Worm (Caenorhabditis elegans) whole organism, young adult: ENCODE results near the gene clec-238.

Experiments used
- F23B12.7 ChIP-seq: sonication (generic microtip); optimal IDR thresholded peaks from 2 replicates; lab custom pipeline; 2017; ENCODE audit warnings: missing genetic modification characterization, mild to moderate bottlenecking, missing compliant biosample characterization, antibody characterized with exemption, moderate library complexity; ENCODE audit not compliant: insufficient read depth
- F33H1.4 ChIP-seq: fragments of 200-800 bp; sonication (Bioruptor generic); IDR thresholded peaks from 2 replicates; pipeline ENCODE4 v1.3.6; 2022; ENCODE audit warnings: missing genetic modification reagents, missing genetic modification characterization, missing compliant biosample characterization
- F52B5.7 ChIP-seq: sonication (generic microtip); optimal IDR thresholded peaks from 2 replicates; lab custom pipeline; 2016; ENCODE audit warnings: mild to moderate bottlenecking, missing genetic modification characterization, missing compliant biosample characterization
- akir-1 ChIP-seq: fragments of 200-800 bp; sonication (Bioruptor generic); optimal IDR thresholded peaks from 2 replicates; lab custom pipeline; 2018; ENCODE audit warnings: mild to moderate bottlenecking, missing genetic modification characterization, moderate library complexity, missing compliant biosample characterization
- let-526 ChIP-seq: fragments of 200-800 bp; sonication (Bioruptor generic); IDR thresholded peaks from 2 replicates; pipeline ENCODE4 v1.3.6; 2022; ENCODE audit warnings: missing genetic modification reagents, missing genetic modification characterization, missing compliant biosample characterization
- let-607 ChIP-seq, 2 experiments: fragments of 200-800 bp in 1 of 2; sonication (Bioruptor generic) in 1 of 2; sonication (generic microtip) in 1 of 2; optimal IDR thresholded peaks; 2 replicates each; lab custom pipeline; 2016 to 2018; ENCODE audit warnings: mild to moderate bottlenecking in 2 of 2, missing compliant biosample characterization in 2 of 2, missing genetic modification characterization in 2 of 2, moderate library complexity in 2 of 2, missing genotype in 1 of 2
- nfyb-1 ChIP-seq: fragments of 200-800 bp; sonication (Bioruptor generic); IDR thresholded peaks from 2 replicates; pipeline ENCODE4 v1.3.6; 2022; ENCODE audit warnings: missing genetic modification reagents, missing genetic modification characterization, missing compliant biosample characterization
- pbrm-1 ChIP-seq: fragments of 200-800 bp; sonication (Bioruptor generic); IDR thresholded peaks from 2 replicates; pipeline ENCODE4 v1.3.6; 2022; ENCODE audit warnings: missing genetic modification reagents, missing genetic modification characterization, missing compliant biosample characterization
- rcor-1 ChIP-seq: fragments of 200-800 bp; sonication (Bioruptor generic); IDR thresholded peaks from 2 replicates; pipeline ENCODE4 v1.3.6; 2022; ENCODE audit warnings: missing genetic modification reagents, missing genetic modification characterization, missing compliant biosample characterization
- snpc-1.1 ChIP-seq: sonication (generic microtip); optimal IDR thresholded peaks from 2 replicates; lab custom pipeline; 2017; ENCODE audit warnings: missing genetic modification characterization, mild to moderate bottlenecking, missing compliant biosample characterization, antibody characterized with exemption, moderate library complexity, missing genotype, missing genetic modification reagents; ENCODE audit not compliant: insufficient read depth
- ztf-28 ChIP-seq: fragments of 200-800 bp; sonication (Bioruptor generic); IDR thresholded peaks from 2 replicates; pipeline ENCODE4 v1.3.6; 2022; ENCODE audit warnings: missing genetic modification reagents, missing genetic modification characterization, missing compliant biosample characterization

DNA sequence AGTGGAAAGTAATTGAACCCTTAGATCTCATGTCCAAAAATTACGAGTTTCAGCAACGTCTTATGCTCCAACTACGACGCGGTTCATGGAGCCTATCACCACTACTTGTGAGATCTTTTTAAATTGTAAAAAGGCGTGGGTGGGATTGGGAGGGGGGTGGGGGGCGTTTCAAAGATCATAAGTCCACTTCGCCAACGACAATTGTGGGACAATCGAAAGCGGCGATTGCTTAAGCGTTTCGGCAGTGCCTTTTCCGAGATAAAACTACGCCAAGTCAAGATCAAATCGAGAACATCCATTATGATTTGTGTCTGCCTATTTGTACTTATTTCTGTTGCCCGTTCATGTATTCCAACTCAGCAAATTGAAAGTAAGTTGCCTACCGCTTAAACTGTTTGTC is 4.6 kb downstream of the clec-238 start, which contains the start of gene clec-239:
- TF ChIP-seq akir-1 (GFP tag; lab: Kevin White, UChicago) (no peak), pbrm-1 (GFP tag; lab: Robert Waterston, UW) (no peak), rcor-1 (no peak), let-526 (GFP tag; lab: Robert Waterston, UW) (no peak), nfyb-1 (GFP tag; lab: Robert Waterston, UW) (no peak), F23B12.7 (tag; lab: Kevin White, UChicago) (no peak), F52B5.7 (tag; lab: Kevin White, UChicago) (no peak), let-607 (tag; optimal IDR thresholded peaks at IDR 0.05; lab: Kevin White, UChicago) (no peak), F33H1.4 (GFP tag; lab: Robert Waterston, UW) (no peak), snpc-1.1 (tag; lab: Kevin White, UChicago) (no peak), ztf-28 (GFP tag; lab: Robert Waterston, UW) (no peak)
